Fruit fly (Drosophila melanogaster) whole organism, wandering third instar larva: ENCODE results near the gene CanA1.

ENCODE experiments used
- Abd-B ChIP-seq: fragments of >200 bp; optimal IDR thresholded peaks from 2 replicates; lab custom pipeline; 2017; ENCODE audit warnings: missing biosample characterization, missing genetic modification characterization
- CG32264 ChIP-seq: fragments of 200-800 bp; sonication (Bioruptor generic); optimal IDR thresholded peaks from 2 replicates; lab custom pipeline; 2016; ENCODE audit warnings: missing biosample characterization, missing genetic modification characterization
- CG9705 ChIP-seq: fragments of 200-800 bp; sonication (Bioruptor generic); optimal IDR thresholded peaks from 2 replicates; lab custom pipeline; 2018; ENCODE audit warnings: missing biosample characterization, mild to moderate bottlenecking, missing genetic modification characterization
- CrebA ChIP-seq: fragments of 200-800 bp; sonication (Bioruptor generic); optimal IDR thresholded peaks from 2 replicates; lab custom pipeline; 2016; ENCODE audit warnings: missing biosample characterization, mild to moderate bottlenecking, missing genetic modification characterization, borderline replicate concordance
- Dfd ChIP-seq: fragments of >200 bp; optimal IDR thresholded peaks from 2 replicates; lab custom pipeline; 2017; ENCODE audit warnings: missing biosample characterization, missing genetic modification characterization
- GATAd ChIP-seq: sonication (Bioruptor generic); optimal IDR thresholded peaks from 2 replicates; lab custom pipeline; 2016; ENCODE audit warnings: missing biosample characterization, missing genetic modification characterization
- HLH106 ChIP-seq: fragments of 200-800 bp; optimal IDR thresholded peaks from 3 replicates; lab custom pipeline; 2019; ENCODE audit warnings: missing biosample characterization, mild to moderate bottlenecking, missing genetic modification characterization, moderate library complexity
- Hnf4 ChIP-seq: fragments of 200-800 bp; sonication (Bioruptor generic); optimal IDR thresholded peaks from 2 replicates; lab custom pipeline; 2016; ENCODE audit warnings: missing biosample characterization, mild to moderate bottlenecking, missing genetic modification characterization
- Hr78 ChIP-seq: fragments of >200 bp; optimal IDR thresholded peaks from 2 replicates; lab custom pipeline; 2017; ENCODE audit warnings: missing biosample characterization, missing genetic modification characterization
- Hr83 ChIP-seq: fragments of 200-300 bp; sonication (Bioruptor generic); optimal IDR thresholded peaks from 2 replicates; lab custom pipeline; 2016; ENCODE audit warnings: missing biosample characterization, mild to moderate bottlenecking, missing genetic modification characterization, moderate library complexity; ENCODE audit not compliant: poor library complexity, severe bottlenecking
- Jra ChIP-seq: sonication (Bioruptor generic); optimal IDR thresholded peaks from 2 replicates; lab custom pipeline; 2016; ENCODE audit warnings: missing biosample characterization, missing genetic modification characterization
- Mio ChIP-seq: sonication (Bioruptor generic); optimal IDR thresholded peaks from 2 replicates; lab custom pipeline; 2016; ENCODE audit warnings: missing biosample characterization, missing genetic modification characterization
- OdsH ChIP-seq: fragments of 200-800 bp; sonication (Bioruptor generic); optimal IDR thresholded peaks from 2 replicates; lab custom pipeline; 2016; ENCODE audit warnings: missing biosample characterization, mild to moderate bottlenecking, missing genetic modification characterization
- Sp1 ChIP-seq: fragments of 200-800 bp; sonication (Bioruptor generic); optimal IDR thresholded peaks from 3 replicates; lab custom pipeline; 2019; ENCODE audit warnings: missing biosample characterization, mild to moderate bottlenecking, missing genetic modification characterization, moderate library complexity
- Vsx2 ChIP-seq: fragments of 200-300, 225-300 bp; sonication (Bioruptor generic); optimal IDR thresholded peaks from 2 replicates; lab custom pipeline; 2018; ENCODE audit warnings: missing biosample characterization, missing genetic modification characterization; ENCODE audit not compliant: partially characterized antibody
- br ChIP-seq: fragments of 200-800 bp; sonication (Bioruptor generic); optimal IDR thresholded peaks from 2 replicates; lab custom pipeline; 2016; ENCODE audit warnings: missing biosample characterization, missing genetic modification characterization
- brk ChIP-seq: fragments of 200-800 bp; sonication (Bioruptor generic); optimal IDR thresholded peaks from 2 replicates; lab custom pipeline; 2016; ENCODE audit warnings: missing biosample characterization, mild to moderate bottlenecking, missing genetic modification characterization
- dl ChIP-seq, 2 experiments: fragments of 175-275, 200-275 bp in 1 of 2; fragments of 200-275 bp in 1 of 2; sonication (Bioruptor generic); optimal IDR thresholded peaks; lab custom pipeline; 2018; ENCODE audit warnings: mild to moderate bottlenecking in 2 of 2, missing biosample characterization in 2 of 2, missing genetic modification characterization in 2 of 2, moderate library complexity in 2 of 2; ENCODE audit not compliant: partially characterized antibody in 2 of 2, insufficient read depth in 1 of 2
- dmrt93B ChIP-seq: fragments of 200-800 bp; sonication (Bioruptor generic); optimal IDR thresholded peaks from 2 replicates; lab custom pipeline; 2018; ENCODE audit warnings: missing biosample characterization, mild to moderate bottlenecking, missing genetic modification characterization
- ey ChIP-seq: fragments of 200-800 bp; sonication (Bioruptor generic); optimal IDR thresholded peaks from 2 replicates; lab custom pipeline; 2016; ENCODE audit warnings: missing biosample characterization, missing genetic modification characterization
- foxo ChIP-seq, 2 experiments: fragments of 200-800 bp; sonication (Bioruptor generic); optimal IDR thresholded peaks; 2 replicates in 1 of 2; 3 replicates in 1 of 2; lab custom pipeline; 2016 to 2017; ENCODE audit warnings: missing biosample characterization in 2 of 2, missing genetic modification characterization in 2 of 2
- fru ChIP-seq: fragments of 200-800 bp; sonication (Bioruptor generic); optimal IDR thresholded peaks from 3 replicates; lab custom pipeline; 2016; ENCODE audit warnings: missing biosample characterization, mild to moderate bottlenecking, missing genetic modification characterization
- h ChIP-seq: fragments of 200-800 bp; sonication (Bioruptor generic); optimal IDR thresholded peaks from 3 replicates; lab custom pipeline; 2016; ENCODE audit warnings: missing biosample characterization, mild to moderate bottlenecking, missing genetic modification characterization
- jim ChIP-seq: fragments of 175-275, 200-325 bp; sonication (Bioruptor generic); optimal IDR thresholded peaks from 2 replicates; lab custom pipeline; 2016; ENCODE audit warnings: missing biosample characterization, mild to moderate bottlenecking, missing genetic modification characterization
- lola ChIP-seq: fragments of >200 bp; optimal IDR thresholded peaks from 2 replicates; lab custom pipeline; 2017; ENCODE audit warnings: missing biosample characterization, missing genetic modification characterization
- pan ChIP-seq: fragments of >200 bp; optimal IDR thresholded peaks from 2 replicates; lab custom pipeline; 2017
- psq ChIP-seq: fragments of 200-800 bp; sonication (Bioruptor generic); optimal IDR thresholded peaks from 3 replicates; lab custom pipeline; 2017; ENCODE audit warnings: missing biosample characterization, mild to moderate bottlenecking, missing genetic modification characterization, moderate library complexity
- rgr ChIP-seq: fragments of 200-800 bp; sonication (Bioruptor generic); optimal IDR thresholded peaks from 3 replicates; lab custom pipeline; 2016; ENCODE audit warnings: missing biosample characterization, mild to moderate bottlenecking, missing genetic modification characterization
- sage ChIP-seq: fragments of 200-800 bp; sonication (Bioruptor generic); optimal IDR thresholded peaks from 2 replicates; lab custom pipeline; 2016; ENCODE audit warnings: missing biosample characterization, mild to moderate bottlenecking, missing genetic modification characterization
- sv ChIP-seq: fragments of 200-800 bp; sonication (Bioruptor generic); optimal IDR thresholded peaks from 3 replicates; lab custom pipeline; 2016; ENCODE audit warnings: missing biosample characterization, missing genetic modification characterization
- tai ChIP-seq: sonication (Bioruptor generic); optimal IDR thresholded peaks from 2 replicates; lab custom pipeline; 2016; ENCODE audit warnings: missing biosample characterization, missing genetic modification characterization
- usp ChIP-seq: fragments of >200 bp; optimal IDR thresholded peaks from 2 replicates; lab custom pipeline; 2017; ENCODE audit warnings: missing biosample characterization, missing genetic modification characterization

CanA1 gene

dm6 chr3R:31062344-31062964, 23.3 kb downstream of the CanA1 start:
- peak; percentile 27 for TF ChIP-seq Hnf4 (GFP tag; lab: Kevin White, UChicago)
- TF ChIP-seq Jra, result no peak
- peak; percentile 20 for TF ChIP-seq h (GFP tag; lab: Kevin White, UChicago)
- peak in 1 of 2 experiments; percentile 48 for TF ChIP-seq foxo (GFP tag; optimal IDR thresholded peaks at IDR 0.05; lab: Kevin White, UChicago)
- TF ChIP-seq br (GFP tag; lab: Kevin White, UChicago), result peak; percentile 4
- TF ChIP-seq Vsx2 (GFP tag; lab: Kevin White, UChicago), result peak; percentile 82
- peak; percentile 23 for TF ChIP-seq fru (GFP tag; lab: Kevin White, UChicago)
- TF ChIP-seq HLH106 (tag; lab: Kevin White, UChicago), result no peak
- peak; percentile 9 for TF ChIP-seq brk (GFP tag; lab: Kevin White, UChicago)
- TF ChIP-seq sage, result peak; percentile 19
- no peak for TF ChIP-seq tai (GFP tag; lab: Kevin White, UChicago)
- TF ChIP-seq lola (GFP tag; lab: Kevin White, UChicago), result no peak
- no peak for TF ChIP-seq Hr78 (GFP tag; lab: Kevin White, UChicago)
- no peak for TF ChIP-seq pan (lab: Kevin White, UChicago)
- TF ChIP-seq rgr (GFP tag; lab: Kevin White, UChicago), result peak; percentile 3
- no peak for TF ChIP-seq Hr83 (GFP tag; lab: Kevin White, UChicago)
- no peak for TF ChIP-seq CG9705
- peak; percentile 26 for TF ChIP-seq ey (GFP tag; lab: Kevin White, UChicago)
- TF ChIP-seq jim (GFP tag; lab: Kevin White, UChicago), result no peak
- no peak for TF ChIP-seq Mio
- no peak for TF ChIP-seq GATAd
- peak; percentile 2 for TF ChIP-seq psq
- peak; percentile 34 for TF ChIP-seq OdsH (GFP tag; lab: Kevin White, UChicago)
- TF ChIP-seq dl (GFP tag; optimal IDR thresholded peaks at IDR 0.05; lab: Kevin White, UChicago; ENCODE audit: insufficient read depth in 1 of 2, partially characterized antibody in 2 of 2), result peak in 1 of 2 experiments; percentile 38
- no peak for TF ChIP-seq Abd-B
- TF ChIP-seq CrebA (GFP tag; lab: Kevin White, UChicago), result no peak
- TF ChIP-seq sv (GFP tag; lab: Kevin White, UChicago), result no peak
- TF ChIP-seq Sp1 (GFP tag; lab: Kevin White, UChicago), result peak; percentile 73
- no peak for TF ChIP-seq dmrt93B (GFP tag; lab: Kevin White, UChicago)

- TF ChIP-seq brk (GFP tag; lab: Kevin White, UChicago), result no peak
- peak; percentile 5 for TF ChIP-seq HLH106 (tag; lab: Kevin White, UChicago)
- no peak for TF ChIP-seq Mio
Measured at dm6 chr3R:31064653-31065322, 25.6 kb downstream of the CanA1 start, which contains the start of gene Sox100B. Sox100B (plus strand) TSS chr3R:31065253.

- TF ChIP-seq Hnf4 (GFP tag; lab: Kevin White, UChicago) (no peak), Dfd (GFP tag; lab: Kevin White, UChicago) (no peak), foxo (GFP tag; optimal IDR thresholded peaks at IDR 0.05; lab: Kevin White, UChicago) (peak in 1 of 2 experiments; percentile 22), br (GFP tag; lab: Kevin White, UChicago) (peak; percentile 20)
Measured at dm6 chr3R:31066356-31066755, 27.2 kb downstream of the CanA1 start.

DNA sequence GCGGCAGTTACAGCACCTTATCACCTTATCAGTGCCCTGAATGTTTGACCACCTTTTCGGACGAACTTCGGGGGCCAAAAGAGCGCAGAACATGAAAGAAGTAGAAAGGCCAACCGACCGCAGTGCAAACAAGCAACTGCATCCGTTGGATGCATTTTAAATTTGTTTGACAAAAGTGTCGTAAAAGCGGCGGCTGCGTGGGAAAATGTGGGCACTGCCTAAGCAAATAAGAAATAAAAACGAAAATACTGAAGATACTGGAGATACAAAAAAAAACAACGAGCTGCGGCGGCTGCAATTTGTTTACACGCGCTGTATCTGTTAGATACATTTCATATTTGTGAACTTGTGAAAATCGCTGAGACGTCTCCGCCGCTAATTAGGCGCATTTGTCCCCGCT, 31.6 kb downstream of the CanA1 start:
- TF ChIP-seq foxo (GFP tag; optimal IDR thresholded peaks at IDR 0.05; lab: Kevin White, UChicago), result no peak
- TF ChIP-seq usp, result no peak
- TF ChIP-seq lola (GFP tag; lab: Kevin White, UChicago), result no peak
- no peak for TF ChIP-seq rgr (GFP tag; lab: Kevin White, UChicago)
- TF ChIP-seq Dfd (GFP tag; lab: Kevin White, UChicago), result no peak
- no peak for TF ChIP-seq Mio
- TF ChIP-seq h (GFP tag; lab: Kevin White, UChicago), result no peak
- no peak for TF ChIP-seq CG32264 (GFP tag; lab: Kevin White, UChicago)
- no peak for TF ChIP-seq dl (GFP tag; optimal IDR thresholded peaks at IDR 0.05; lab: Kevin White, UChicago; ENCODE audit: insufficient read depth in 1 of 2, partially characterized antibody in 2 of 2)
